Fruit fly (Drosophila melanogaster) whole organism, embryonic: Measurements from ENCODE around the gene CG17202.
A peak's percentile ranks its signal among the peaks of the same experiment; 100 is the strongest.

Experiments used
- Asciz ChIP-seq: fragments of 200-800 bp; sonication (Bioruptor generic); optimal IDR thresholded peaks from 2 replicates; lab custom pipeline; 2017; ENCODE audit warnings: missing biosample characterization, mild to moderate bottlenecking, missing genetic modification characterization, missing genetic modification reagents
- BEAF-32 ChIP-seq: fragments of 200-800 bp; sonication (Bioruptor generic); optimal IDR thresholded peaks from 3 replicates; lab custom pipeline; 2017; ENCODE audit warnings: missing biosample characterization, missing genetic modification characterization, mild to moderate bottlenecking, moderate library complexity, missing genetic modification reagents
- CG12236 ChIP-seq: fragments of 200-800 bp; sonication (Bioruptor generic); optimal IDR thresholded peaks from 2 replicates; lab custom pipeline; 2016; ENCODE audit warnings: missing biosample characterization, missing genetic modification characterization
- CG12299 ChIP-seq: fragments of 200-800 bp; sonication (Bioruptor generic); optimal IDR thresholded peaks from 2 replicates; lab custom pipeline; 2018; ENCODE audit warnings: missing biosample characterization, mild to moderate bottlenecking, missing genetic modification characterization
- CG12659 ChIP-seq: fragments of 200-800 bp; sonication (Bioruptor generic); optimal IDR thresholded peaks from 3 replicates; lab custom pipeline; 2017; ENCODE audit warnings: mild to moderate bottlenecking, missing biosample characterization, missing genetic modification reagents, missing genetic modification characterization
- CG13894 ChIP-seq: fragments of 200-800 bp; sonication (Bioruptor generic); optimal IDR thresholded peaks from 3 replicates; lab custom pipeline; 2018; ENCODE audit warnings: missing biosample characterization, mild to moderate bottlenecking, missing genetic modification characterization, moderate library complexity
- CG1529 ChIP-seq: fragments of 200-800 bp; sonication (Bioruptor generic); optimal IDR thresholded peaks from 3 replicates; lab custom pipeline; 2018; ENCODE audit warnings: missing biosample characterization, missing genetic modification characterization
- CG16813 ChIP-seq: fragments of 200-800 bp; sonication (Bioruptor generic); IDR thresholded peaks from 3 replicates; pipeline ENCODE4 v1.3.6; 2022; ENCODE audit warnings: missing biosample characterization, missing genetic modification characterization; ENCODE audit not compliant: partially characterized antibody
- CG17359 ChIP-seq: fragments of 200-800 bp; sonication (Bioruptor generic); optimal IDR thresholded peaks from 3 replicates; lab custom pipeline; 2018; ENCODE audit warnings: missing biosample characterization, mild to moderate bottlenecking, missing genetic modification characterization, moderate library complexity
- CG17385 ChIP-seq: fragments of 200-800 bp; sonication (Bioruptor generic); optimal IDR thresholded peaks from 3 replicates; lab custom pipeline; 2018; ENCODE audit warnings: missing biosample characterization, mild to moderate bottlenecking, missing genetic modification characterization
- CG2129 ChIP-seq: fragments of 200-800 bp; sonication (Bioruptor generic); IDR thresholded peaks from 2 replicates; pipeline ENCODE4 v1.3.6; 2022; ENCODE audit warnings: missing biosample characterization, missing genetic modification characterization; ENCODE audit not compliant: partially characterized antibody
- CG2202 ChIP-seq: fragments of 200-800 bp; sonication (Bioruptor generic); optimal IDR thresholded peaks from 2 replicates; lab custom pipeline; 2018; ENCODE audit warnings: missing biosample characterization, mild to moderate bottlenecking, missing genetic modification characterization
- CG2712 ChIP-seq: fragments of 200-800 bp; optimal IDR thresholded peaks from 3 replicates; lab custom pipeline; 2019; ENCODE audit warnings: missing biosample characterization, mild to moderate bottlenecking, missing genetic modification characterization, moderate library complexity
- CG32532 ChIP-seq: fragments of 200-800 bp; sonication (Bioruptor generic); IDR thresholded peaks from 2 replicates; pipeline ENCODE4 v1.3.6; 2022; ENCODE audit warnings: missing biosample characterization, missing genetic modification characterization
- CG3995 ChIP-seq: fragments of 200-800 bp; sonication (Bioruptor generic); optimal IDR thresholded peaks from 3 replicates; lab custom pipeline; 2016; ENCODE audit warnings: missing biosample characterization, missing genetic modification characterization
- CG4282 ChIP-seq: fragments of 200-800 bp; sonication (Bioruptor generic); optimal IDR thresholded peaks from 2 replicates; lab custom pipeline; 2016; ENCODE audit warnings: missing biosample characterization, missing genetic modification characterization
- CG6175 ChIP-seq: fragments of 200-800 bp; sonication (Bioruptor generic); IDR thresholded peaks from 3 replicates; pipeline ENCODE4 v1.3.6; 2022; ENCODE audit warnings: missing biosample characterization, missing genetic modification characterization
- CG6813 ChIP-seq: fragments of 200-800 bp; sonication (Bioruptor generic); optimal IDR thresholded peaks from 2 replicates; lab custom pipeline; 2017; ENCODE audit warnings: missing biosample characterization, missing genetic modification characterization, mild to moderate bottlenecking, moderate library complexity, missing genetic modification reagents
- CG7556 ChIP-seq: fragments of 200-800 bp; sonication (Bioruptor generic); optimal IDR thresholded peaks from 2 replicates; lab custom pipeline; 2017; ENCODE audit warnings: missing biosample characterization, mild to moderate bottlenecking, missing genetic modification characterization
- CG8944 ChIP-seq: fragments of 200-800 bp; sonication (Bioruptor generic); optimal IDR thresholded peaks from 3 replicates; lab custom pipeline; 2016; ENCODE audit warnings: missing biosample characterization, missing genetic modification characterization
- CG9609 ChIP-seq: fragments of 200-800 bp; sonication (Bioruptor generic); optimal IDR thresholded peaks from 3 replicates; lab custom pipeline; 2016; ENCODE audit warnings: missing biosample characterization, missing genetic modification characterization
- CG9876 ChIP-seq: fragments of 200-800 bp; sonication (Bioruptor generic); optimal IDR thresholded peaks from 2 replicates; lab custom pipeline; 2016; ENCODE audit warnings: missing biosample characterization, missing genetic modification characterization
- Dfd ChIP-seq, 2 experiments: fragments of >200 bp; optimal IDR thresholded peaks; 2 replicates each; lab custom pipeline; 2017; ENCODE audit warnings: missing biosample characterization in 2 of 2, missing genetic modification characterization in 2 of 2
- Dip3 ChIP-seq: fragments of 200-800 bp; sonication (Bioruptor generic); optimal IDR thresholded peaks from 3 replicates; lab custom pipeline; 2016; ENCODE audit warnings: missing biosample characterization, missing genetic modification characterization
- Dref ChIP-seq: fragments of 200-800 bp; sonication (Bioruptor generic); IDR thresholded peaks from 2 replicates; pipeline ENCODE4 v1.3.6; 2022; ENCODE audit warnings: missing biosample characterization, missing genetic modification characterization
- Drgx ChIP-seq: fragments of 200-800 bp; sonication (Bioruptor generic); IDR thresholded peaks from 2 replicates; pipeline ENCODE4 v1.3.6; 2022; ENCODE audit warnings: missing biosample characterization, missing genetic modification characterization
- Fer3 ChIP-seq: fragments of 200-800 bp; sonication (Bioruptor generic); optimal IDR thresholded peaks from 2 replicates; lab custom pipeline; 2018; ENCODE audit warnings: missing biosample characterization, mild to moderate bottlenecking, missing genetic modification characterization, moderate library complexity
- HLH3B ChIP-seq: fragments of 200-800 bp; sonication (Bioruptor generic); IDR thresholded peaks from 2 replicates; pipeline ENCODE4 v1.3.6; 2022; ENCODE audit warnings: missing biosample characterization, missing genetic modification characterization
- Mes4 ChIP-seq: fragments of 200-800 bp; sonication (Bioruptor generic); optimal IDR thresholded peaks from 2 replicates; lab custom pipeline; 2016; ENCODE audit warnings: missing biosample characterization, missing genetic modification characterization
- PHDP ChIP-seq: fragments of 200-800 bp; sonication (Bioruptor generic); optimal IDR thresholded peaks from 3 replicates; lab custom pipeline; 2018; ENCODE audit warnings: missing biosample characterization, mild to moderate bottlenecking, missing genetic modification characterization, moderate library complexity
- Ptx1 ChIP-seq: fragments of 200-800 bp; sonication (Bioruptor generic); IDR thresholded peaks from 2 replicates; pipeline ENCODE4 v1.3.6; 2022; ENCODE audit warnings: missing biosample characterization, missing genetic modification characterization
- Taf1 ChIP-seq: fragments of 200-800 bp; sonication (Bioruptor generic); IDR thresholded peaks from 2 replicates; pipeline ENCODE4 v1.3.6; 2022; ENCODE audit warnings: missing biosample characterization, missing genetic modification characterization
- cg ChIP-seq: fragments of 200-800 bp; sonication (Bioruptor generic); optimal IDR thresholded peaks from 3 replicates; lab custom pipeline; 2019; ENCODE audit warnings: missing biosample characterization, mild to moderate bottlenecking, missing genetic modification characterization, moderate library complexity
- fru ChIP-seq: fragments of >200 bp; optimal IDR thresholded peaks from 2 replicates; lab custom pipeline; 2017
- hkb ChIP-seq, 2 experiments: fragments of 200-800 bp in 1 of 2; fragments of >200 bp in 1 of 2; sonication (Bioruptor generic) in 1 of 2; IDR thresholded peaks in 1 of 2; optimal IDR thresholded peaks in 1 of 2; 2 replicates each; pipeline versions ENCODE4 v1.3.6 to Lab custom; 2017 to 2022; ENCODE audit warnings: missing biosample characterization in 1 of 2, missing genetic modification characterization in 1 of 2
- insv ChIP-seq, 2 experiments: fragments of 200-800 bp; sonication (Bioruptor generic); optimal IDR thresholded peaks; 3 replicates each; lab custom pipeline; 2016 to 2018; ENCODE audit warnings: missing biosample characterization in 2 of 2, missing genetic modification characterization in 2 of 2
- jigr1 ChIP-seq: fragments of 200-800 bp; sonication (Bioruptor generic); IDR thresholded peaks from 3 replicates; pipeline ENCODE4 v1.3.6; 2022; ENCODE audit warnings: missing biosample characterization, missing genetic modification characterization
- kni ChIP-seq: fragments of 200-800 bp; sonication (Bioruptor generic); optimal IDR thresholded peaks from 3 replicates; lab custom pipeline; 2017; ENCODE audit warnings: mild to moderate bottlenecking, missing biosample characterization, missing genetic modification reagents, missing genetic modification characterization
- pho ChIP-seq: fragments of 200-800 bp; sonication (Bioruptor generic); optimal IDR thresholded peaks from 2 replicates; lab custom pipeline; 2016; ENCODE audit warnings: missing biosample characterization, missing genetic modification characterization
- phol ChIP-seq: fragments of 200-800 bp; sonication (Bioruptor generic); optimal IDR thresholded peaks from 3 replicates; lab custom pipeline; 2018; ENCODE audit warnings: missing biosample characterization, mild to moderate bottlenecking, missing genetic modification characterization, moderate library complexity
- sima ChIP-seq: fragments of 200-800 bp; sonication (Bioruptor generic); optimal IDR thresholded peaks from 2 replicates; lab custom pipeline; 2016; ENCODE audit warnings: missing biosample characterization, missing genetic modification characterization
- zen2 ChIP-seq: fragments of 200-800 bp; sonication (Bioruptor generic); IDR thresholded peaks from 3 replicates; pipeline ENCODE4 v1.3.6; 2022; ENCODE audit warnings: missing biosample characterization, missing genetic modification characterization; ENCODE audit not compliant: partially characterized antibody
- zfh2 ChIP-seq: fragments of 200-800 bp; sonication (Bioruptor generic); optimal IDR thresholded peaks from 2 replicates; lab custom pipeline; 2016; ENCODE audit warnings: missing biosample characterization, missing genetic modification characterization

CG17202 gene

DNA sequence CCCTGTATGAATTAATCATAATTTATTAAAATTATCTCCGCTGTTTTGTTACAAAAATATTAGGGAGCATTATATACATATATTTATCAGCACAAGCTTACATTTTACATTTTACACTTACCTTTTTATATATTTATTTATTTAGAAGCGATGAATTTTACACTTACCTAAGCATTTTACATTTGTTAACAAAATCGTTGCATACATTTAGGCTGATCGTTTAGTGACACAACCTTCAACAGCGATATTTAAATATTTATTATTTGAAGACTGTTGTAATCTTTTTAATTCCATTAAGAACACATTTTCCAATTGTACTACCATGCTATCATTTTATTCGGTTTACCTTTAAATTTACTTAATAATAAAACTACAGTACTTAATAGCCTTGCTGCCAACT lies 38.8 kb upstream of the CG17202 start (continued):
- TF ChIP-seq CG16813 (GFP tag; lab: Robert Waterston, UW), result peak; percentile 31; the same call in 1 of the 3 replicates
- TF ChIP-seq CG2712 (tag; lab: Kevin White, UChicago), result no peak
- no peak for TF ChIP-seq HLH3B (GFP tag; lab: Robert Waterston, UW)
- TF ChIP-seq zfh2, result no peak
- TF ChIP-seq jigr1 (GFP tag; lab: Robert Waterston, UW), result no peak
- no peak for TF ChIP-seq CG12236 (GFP tag; lab: Kevin White, UChicago)
- no peak for TF ChIP-seq CG2129 (GFP tag; lab: Robert Waterston, UW)
- no peak for TF ChIP-seq BEAF-32 (GFP tag; lab: Kevin White, UChicago)
- TF ChIP-seq CG13894, result no peak
- TF ChIP-seq CG6813, result no peak
- TF ChIP-seq CG32532, result no peak
- TF ChIP-seq CG1529, result no peak
- no peak for TF ChIP-seq phol (tag; lab: Kevin White, UChicago)
- no peak for TF ChIP-seq Mes4
- TF ChIP-seq CG9609 (GFP tag; lab: Kevin White, UChicago), result no peak

DNA sequence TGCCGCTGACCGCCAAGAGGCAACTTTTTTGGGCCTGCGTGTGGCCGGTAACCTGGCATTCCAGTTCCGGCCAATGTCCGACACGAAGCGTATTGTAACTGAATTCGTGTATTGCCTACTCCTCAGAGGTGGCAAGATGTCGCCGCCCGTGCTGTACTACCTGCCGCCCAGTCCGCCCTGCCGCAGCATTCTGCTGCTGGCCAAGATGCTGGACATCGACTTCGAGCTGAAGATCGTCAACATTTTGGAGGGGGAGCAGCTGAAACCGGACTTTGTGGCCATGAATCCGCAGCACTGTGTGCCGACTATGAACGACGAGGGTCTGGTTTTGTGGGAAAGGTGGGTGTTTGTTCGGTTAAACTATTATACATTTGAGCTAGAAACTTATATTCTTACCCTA lies 38.3 kb upstream of the CG17202 start:
- TF ChIP-seq pho (GFP tag; lab: Kevin White, UChicago) (no peak), CG6175 (GFP tag; lab: Robert Waterston, UW) (peak; percentile 75; the same call in 1 of the 3 replicates), Ptx1 (GFP tag; lab: Robert Waterston, UW) (no peak), CG1529 (no peak), Drgx (0 out of 2 replicates have a peak, but pooled peaks have one; percentile 24), CG17385 (GFP tag; lab: Kevin White, UChicago) (no peak), kni (GFP tag; lab: Kevin White, UChicago) (no peak), CG12659 (GFP tag; lab: Kevin White, UChicago) (no peak), Dfd (GFP tag; optimal IDR thresholded peaks at IDR 0.05; lab: Kevin White, UChicago) (no peak), Fer3 (tag; lab: Kevin White, UChicago) (no peak), PHDP (tag; lab: Kevin White, UChicago) (no peak), Dip3 (GFP tag; lab: Kevin White, UChicago) (no peak)

DNA sequence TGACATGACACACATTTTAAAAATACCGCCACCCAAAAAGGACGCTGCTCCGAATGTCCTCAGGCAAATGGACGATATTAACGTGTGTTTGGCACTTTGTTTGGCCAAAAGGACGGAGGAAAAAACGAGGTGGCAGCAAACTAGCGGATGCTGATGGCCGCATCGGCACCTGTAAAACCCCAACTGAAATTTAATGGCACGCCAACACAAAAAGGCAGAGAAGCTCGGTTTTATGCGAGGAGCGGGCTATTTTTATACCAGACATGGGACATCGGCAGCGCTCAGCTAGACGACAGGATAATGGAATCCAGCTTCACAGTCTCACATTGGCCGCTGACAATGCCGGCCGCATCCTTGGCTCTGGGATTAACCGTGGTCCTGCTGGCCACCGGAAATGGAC lies 36.6 kb upstream of the CG17202 start, which contains the start of gene Sol1:
TSS of gene Sol1 (plus strand) at position 301 of the 400 bp plus-strand sequence.
- TF ChIP-seq CG12299 (no peak), CG3995 (GFP tag; lab: Kevin White, UChicago) (no peak), insv (GFP tag; optimal IDR thresholded peaks at IDR 0.05; lab: Kevin White, UChicago) (no peak), CG2202 (tag; lab: Kevin White, UChicago) (no peak), fru (no peak), cg (GFP tag; lab: Kevin White, UChicago) (no peak), CG9876 (GFP tag; lab: Kevin White, UChicago) (no peak), zen2 (GFP tag; lab: Robert Waterston, UW) (no peak), CG8944 (no peak), Asciz (GFP tag; lab: Kevin White, UChicago) (no peak), hkb (optimal IDR thresholded peaks at IDR 0.05; lab: Kevin White, UChicago) (no peak), hkb (GFP tag; IDR thresholded peaks at IDR 0.05; lab: Robert Waterston, UW) (no peak), CG7556 (GFP tag; lab: Kevin White, UChicago) (no peak), CG4282 (GFP tag; lab: Kevin White, UChicago) (no peak), CG17359 (tag; lab: Kevin White, UChicago) (no peak), Dref (GFP tag; lab: Robert Waterston, UW) (no peak), Taf1 (no peak), sima (no peak)
- TF ChIP-seq, all 482 proteins: peak for 0
